Worm (Caenorhabditis elegans) whole organism, mixed stage, embryonic: ENCODE data around the gene col-156.

Experiments
- drap-1 ChIP-seq: fragments of 200-800 bp; sonication (Bioruptor generic); optimal IDR thresholded peaks from 3 replicates; lab custom pipeline; 2018; ENCODE audit warnings: mild to moderate bottlenecking, missing genetic modification characterization, missing compliant biosample characterization
- elt-3 ChIP-seq: fragments of 150-350 bp; optimal IDR thresholded peaks from 2 replicates; lab custom pipeline; 2014; ENCODE audit warnings: missing biosample characterization, missing genetic modification characterization
- lsy-2 ChIP-seq: fragments of 150-350 bp; optimal IDR thresholded peaks from 2 replicates; lab custom pipeline; 2014; ENCODE audit warnings: missing biosample characterization, missing genetic modification characterization
- mep-1 ChIP-seq: fragments of 150-350 bp; optimal IDR thresholded peaks from 2 replicates; lab custom pipeline; 2017; ENCODE audit warnings: missing biosample characterization, missing genetic modification reagents, missing genetic modification characterization, inconsistent platforms
- nhr-12 ChIP-seq: fragments of 150-350 bp; optimal IDR thresholded peaks from 2 replicates; lab custom pipeline; 2014; ENCODE audit warnings: missing biosample characterization, missing genetic modification characterization
- nhr-237 ChIP-seq: fragments of 150-350 bp; optimal IDR thresholded peaks from 2 replicates; lab custom pipeline; 2014; ENCODE audit warnings: missing biosample characterization, missing genetic modification characterization
- nhr-28 ChIP-seq: fragments of 150-350 bp; optimal IDR thresholded peaks from 2 replicates; lab custom pipeline; 2014; ENCODE audit warnings: missing biosample characterization, missing genetic modification characterization
- nhr-76 ChIP-seq: sonication (generic microtip); optimal IDR thresholded peaks from 2 replicates; lab custom pipeline; 2017; ENCODE audit warnings: missing biosample characterization, missing genetic modification characterization
- pha-4 ChIP-seq: fragments of 150-350 bp; optimal IDR thresholded peaks from 2 replicates; lab custom pipeline; 2018; ENCODE audit warnings: missing biosample characterization, missing genetic modification reagents, missing genetic modification characterization
- snpc-4 ChIP-seq: fragments of 150-350 bp; optimal IDR thresholded peaks from 2 replicates; lab custom pipeline; 2014; ENCODE audit warnings: missing biosample characterization, missing genetic modification characterization
- sptf-1 ChIP-seq: sonication (generic microtip); optimal IDR thresholded peaks from 2 replicates; lab custom pipeline; 2017; ENCODE audit warnings: mild to moderate bottlenecking, missing genetic modification characterization, moderate library complexity, missing compliant biosample characterization
- tbx-8 ChIP-seq: fragments of 200-800 bp; sonication (Bioruptor generic); optimal IDR thresholded peaks from 2 replicates; lab custom pipeline; 2018; ENCODE audit warnings: mild to moderate bottlenecking, missing genetic modification characterization, moderate library complexity, missing compliant biosample characterization

ce11 chrV:11438464-11438863, 11.7 kb downstream of the col-156 start, which contains the start of gene dmsr-1:
- TF ChIP-seq pha-4 (tag; lab: Kevin White, UChicago) (no peak), elt-3 (tag; lab: Kevin White, UChicago) (no peak), snpc-4 (tag; lab: Kevin White, UChicago) (no peak), nhr-28 (tag; lab: Kevin White, UChicago) (no peak), nhr-12 (no peak), nhr-237 (no peak), tbx-8 (no peak), lsy-2 (tag; lab: Kevin White, UChicago) (no peak), sptf-1 (no peak), drap-1 (GFP tag; lab: Kevin White, UChicago) (no peak), nhr-76 (tag; lab: Kevin White, UChicago) (no peak), mep-1 (tag; lab: Kevin White, UChicago) (no peak)
